Worm (Caenorhabditis elegans): ENCODE measurements around the gene cyl-1.

- TF ChIP-seq ceh-28 (tag; optimal IDR thresholded peaks at IDR 0.05) (no peak), skn-1 (tag; optimal IDR thresholded peaks at IDR 0.05) (no peak), nhr-76 (tag; optimal IDR thresholded peaks at IDR 0.05) (no peak)
Measured at ce11 chrV:12039755-12040154, 46.2 kb upstream of the cyl-1 start.

Data from whole organism, L4 larva.